Fruit fly (Drosophila melanogaster) whole organism, embryonic: ENCODE measurements around the gene Nin.

ENCODE experiments used
- Awh ChIP-seq: fragments of 200-800 bp; sonication (Bioruptor generic); IDR thresholded peaks from 2 replicates; pipeline ENCODE4, ENCODE4 v1.3.6; 2022; ENCODE audit warnings: missing biosample characterization, missing genetic modification characterization
- Blimp-1 ChIP-seq: fragments of 200-800 bp; sonication (Bioruptor generic); optimal IDR thresholded peaks from 3 replicates; lab custom pipeline; 2018; ENCODE audit warnings: missing biosample characterization, missing genetic modification characterization, mild to moderate bottlenecking, moderate library complexity, missing genetic modification reagents
- CG10979 ChIP-seq: fragments of 200-800 bp; sonication (Bioruptor generic); optimal IDR thresholded peaks from 2 replicates; lab custom pipeline; 2018; ENCODE audit warnings: missing biosample characterization, mild to moderate bottlenecking, missing genetic modification characterization, moderate library complexity
- CG11504 ChIP-seq: fragments of 200-800 bp; sonication (Bioruptor generic); optimal IDR thresholded peaks from 3 replicates; lab custom pipeline; 2019; ENCODE audit warnings: missing biosample characterization, mild to moderate bottlenecking, missing genetic modification characterization, moderate library complexity
- CG11560 ChIP-seq: fragments of 200-800 bp; sonication (Bioruptor generic); IDR thresholded peaks from 3 replicates; pipeline ENCODE4 v1.3.6; 2022; ENCODE audit warnings: missing biosample characterization, missing genetic modification characterization
- CG1233 ChIP-seq: fragments of 200-800 bp; sonication (Bioruptor generic); optimal IDR thresholded peaks from 4 replicates; lab custom pipeline; 2018; ENCODE audit warnings: missing biosample characterization, mild to moderate bottlenecking, missing genetic modification characterization
- CG12744 ChIP-seq: fragments of 200-800 bp; sonication (Bioruptor generic); optimal IDR thresholded peaks from 2 replicates; lab custom pipeline; 2016; ENCODE audit warnings: missing biosample characterization, missing genetic modification characterization
- CG13287 ChIP-seq: fragments of 200-800 bp; sonication (Bioruptor generic); IDR thresholded peaks from 2 replicates; pipeline ENCODE4 v1.3.6; 2022; ENCODE audit warnings: missing biosample characterization, missing genetic modification characterization; ENCODE audit not compliant: partially characterized antibody
- CG13296 ChIP-seq: fragments of 200-800 bp; sonication (Bioruptor generic); optimal IDR thresholded peaks from 3 replicates; lab custom pipeline; 2018; ENCODE audit warnings: missing biosample characterization, mild to moderate bottlenecking, missing genetic modification characterization
- CG13624 ChIP-seq: fragments of 200-800 bp; sonication (Bioruptor generic); optimal IDR thresholded peaks from 2 replicates; lab custom pipeline; 2016; ENCODE audit warnings: missing biosample characterization, missing genetic modification characterization
- CG14014 ChIP-seq: fragments of 200-800 bp; sonication (Bioruptor generic); IDR thresholded peaks from 2 replicates; pipeline ENCODE4 v1.3.6; 2022; ENCODE audit warnings: missing biosample characterization, missing genetic modification characterization
- CG14965 ChIP-seq: fragments of 200-800 bp; sonication (Bioruptor generic); optimal IDR thresholded peaks from 2 replicates; lab custom pipeline; 2016; ENCODE audit warnings: missing biosample characterization, missing genetic modification characterization, borderline replicate concordance
- CG15696 ChIP-seq: fragments of 200-800 bp; sonication (Bioruptor generic); optimal IDR thresholded peaks from 2 replicates; lab custom pipeline; 2019; ENCODE audit warnings: missing biosample characterization, mild to moderate bottlenecking, missing genetic modification characterization, moderate library complexity
- CG16815 ChIP-seq: fragments of 200-800 bp; sonication (Bioruptor generic); optimal IDR thresholded peaks from 3 replicates; lab custom pipeline; 2017; ENCODE audit warnings: missing biosample characterization, mild to moderate bottlenecking, missing genetic modification characterization
- CG18599 ChIP-seq: fragments of 200-800 bp; sonication (Bioruptor generic); optimal IDR thresholded peaks from 3 replicates; lab custom pipeline; 2017; ENCODE audit warnings: missing biosample characterization, missing genetic modification characterization, mild to moderate bottlenecking, moderate library complexity, missing genetic modification reagents
- CG30431 ChIP-seq: fragments of 200-800 bp; sonication (Bioruptor generic); optimal IDR thresholded peaks from 2 replicates; lab custom pipeline; 2017; ENCODE audit warnings: missing biosample characterization, missing genetic modification characterization
- CG4707 ChIP-seq: fragments of 200-800 bp; sonication (Bioruptor generic); optimal IDR thresholded peaks from 2 replicates; lab custom pipeline; 2018; ENCODE audit warnings: missing biosample characterization, mild to moderate bottlenecking, missing genetic modification characterization, moderate library complexity
- CG4820 ChIP-seq: fragments of 200-800 bp; sonication (Bioruptor generic); optimal IDR thresholded peaks from 3 replicates; lab custom pipeline; 2016; ENCODE audit warnings: missing biosample characterization, missing genetic modification characterization
- CG7556 ChIP-seq: fragments of 200-800 bp; sonication (Bioruptor generic); optimal IDR thresholded peaks from 2 replicates; lab custom pipeline; 2017; ENCODE audit warnings: missing biosample characterization, mild to moderate bottlenecking, missing genetic modification characterization
- CG7987 ChIP-seq: fragments of 200-800 bp; sonication (Bioruptor generic); optimal IDR thresholded peaks from 2 replicates; lab custom pipeline; 2018; ENCODE audit warnings: missing biosample characterization, mild to moderate bottlenecking, missing genetic modification characterization, moderate library complexity
- CG8388 ChIP-seq: fragments of 200-800 bp; sonication (Bioruptor generic); optimal IDR thresholded peaks from 2 replicates; lab custom pipeline; 2019; ENCODE audit warnings: missing biosample characterization, mild to moderate bottlenecking, missing genetic modification characterization, moderate library complexity
- Chrac-16 ChIP-seq: fragments of 200-800 bp; sonication (Bioruptor generic); optimal IDR thresholded peaks from 3 replicates; lab custom pipeline; 2016; ENCODE audit warnings: missing biosample characterization, missing genetic modification characterization
- CkIIα-i1 ChIP-seq: fragments of 200-800 bp; sonication (Bioruptor generic); IDR thresholded peaks from 2 replicates; pipeline ENCODE4 v1.3.6; 2022; ENCODE audit warnings: missing biosample characterization, missing genetic modification characterization
- CoRest ChIP-seq: fragments of 200-800 bp; sonication (Bioruptor generic); optimal IDR thresholded peaks from 3 replicates; lab custom pipeline; 2018; ENCODE audit warnings: missing biosample characterization, mild to moderate bottlenecking, missing genetic modification characterization, moderate library complexity
- MBD-R2 ChIP-seq: fragments of 200-800 bp; sonication (Bioruptor generic); IDR thresholded peaks from 2 replicates; pipeline ENCODE4 v1.3.6; 2022; ENCODE audit warnings: missing biosample characterization, missing genetic modification characterization
- Oli ChIP-seq: fragments of 200-800 bp; sonication (Bioruptor generic); optimal IDR thresholded peaks from 2 replicates; lab custom pipeline; 2018; ENCODE audit warnings: missing biosample characterization, mild to moderate bottlenecking, missing genetic modification characterization, moderate library complexity
- Sry-δ ChIP-seq: fragments of 200-800 bp; sonication (Bioruptor generic); optimal IDR thresholded peaks from 2 replicates; lab custom pipeline; 2016; ENCODE audit warnings: missing biosample characterization, missing genetic modification characterization
- Stat92E ChIP-seq, 3 experiments: fragments of >200 bp in 2 of 3; fragments of 200-800 bp in 1 of 3; sonication (Bioruptor generic) in 1 of 3; optimal IDR thresholded peaks; 2 replicates each; lab custom pipeline; 2017 to 2019; ENCODE audit warnings: missing biosample characterization in 3 of 3, missing genetic modification characterization in 3 of 3, mild to moderate bottlenecking in 1 of 3, moderate library complexity in 1 of 3
- YL-1 ChIP-seq: fragments of 200-800 bp; sonication (Bioruptor generic); optimal IDR thresholded peaks from 3 replicates; lab custom pipeline; 2017; ENCODE audit warnings: missing biosample characterization, mild to moderate bottlenecking, missing genetic modification characterization
- ash1 ChIP-seq: fragments of 200-800 bp; sonication (Bioruptor generic); optimal IDR thresholded peaks from 2 replicates; lab custom pipeline; 2018; ENCODE audit warnings: missing biosample characterization, mild to moderate bottlenecking, missing genetic modification characterization
- chif ChIP-seq, 2 experiments: fragments of 200-800 bp; sonication (Bioruptor generic); optimal IDR thresholded peaks; 3 replicates each; lab custom pipeline; 2016; ENCODE audit warnings: missing biosample characterization in 2 of 2, missing genetic modification characterization in 2 of 2
- chn ChIP-seq: fragments of 200-800 bp; sonication (Bioruptor generic); optimal IDR thresholded peaks from 2 replicates; lab custom pipeline; 2016; ENCODE audit warnings: missing biosample characterization, missing genetic modification characterization
- crc ChIP-seq: fragments of 200-800 bp; sonication (Bioruptor generic); optimal IDR thresholded peaks from 2 replicates; lab custom pipeline; 2016; ENCODE audit warnings: missing biosample characterization, missing genetic modification characterization
- dimm ChIP-seq: fragments of 200-800 bp; sonication (Bioruptor generic); IDR thresholded peaks from 2 replicates; pipeline ENCODE4 v1.3.6; 2022; ENCODE audit warnings: missing biosample characterization, missing genetic modification characterization
- disco-r ChIP-seq: fragments of 200-800 bp; sonication (Bioruptor generic); optimal IDR thresholded peaks from 2 replicates; lab custom pipeline; 2016; ENCODE audit warnings: missing biosample characterization, missing genetic modification characterization
- dmrt99B ChIP-seq: fragments of 200-800 bp; sonication (Bioruptor generic); optimal IDR thresholded peaks from 2 replicates; lab custom pipeline; 2018; ENCODE audit warnings: missing biosample characterization, mild to moderate bottlenecking, missing genetic modification characterization, moderate library complexity
- exex ChIP-seq: fragments of 200-800 bp; sonication (Bioruptor generic); optimal IDR thresholded peaks from 4 replicates; lab custom pipeline; 2018; ENCODE audit warnings: missing biosample characterization, mild to moderate bottlenecking, missing genetic modification characterization, moderate library complexity
- hb ChIP-seq: fragments of 200-800 bp; sonication (Bioruptor generic); IDR thresholded peaks from 3 replicates; pipeline ENCODE4 v1.3.6; 2022; ENCODE audit warnings: missing biosample characterization, missing genetic modification characterization; ENCODE audit not compliant: partially characterized antibody
- klu ChIP-seq: fragments of 200-800 bp; sonication (Bioruptor generic); IDR thresholded peaks from 2 replicates; pipeline ENCODE4 v1.3.6; 2022; ENCODE audit warnings: missing biosample characterization, missing genetic modification characterization
- nau ChIP-seq: fragments of 200-800 bp; sonication (Bioruptor generic); optimal IDR thresholded peaks from 3 replicates; lab custom pipeline; 2017; ENCODE audit warnings: missing biosample characterization, mild to moderate bottlenecking, missing genetic modification characterization, missing genetic modification reagents
- odd ChIP-seq: fragments of 200-800 bp; sonication (Bioruptor generic); optimal IDR thresholded peaks from 2 replicates; lab custom pipeline; 2017; ENCODE audit warnings: missing biosample characterization, mild to moderate bottlenecking, missing genetic modification characterization
- pan ChIP-seq, 4 experiments: fragments of >200 bp in 3 of 4; fragments of 200-800 bp in 1 of 4; sonication (Bioruptor generic) in 1 of 4; optimal IDR thresholded peaks in 3 of 4; IDR thresholded peaks in 1 of 4; 2 replicates each; pipeline versions ENCODE4 v1.3.6 to Lab custom; 2017 to 2022; ENCODE audit warnings: missing biosample characterization in 2 of 4, missing genetic modification characterization in 2 of 4, mixed read lengths in 1 of 4
- peb ChIP-seq: fragments of 200-800 bp; sonication (Bioruptor generic); IDR thresholded peaks from 2 replicates; pipeline ENCODE4 v1.3.6; 2022; ENCODE audit warnings: missing biosample characterization, missing genetic modification characterization
- psq ChIP-seq: fragments of 200-800 bp; sonication (Bioruptor generic); optimal IDR thresholded peaks from 2 replicates; lab custom pipeline; 2017; ENCODE audit warnings: missing biosample characterization, missing genetic modification characterization
- rib ChIP-seq: fragments of 200-800 bp; sonication (Bioruptor generic); IDR thresholded peaks from 2 replicates; pipeline ENCODE4 v1.3.6; 2022; ENCODE audit warnings: missing biosample characterization, missing genetic modification characterization
- slou ChIP-seq: fragments of 200-800 bp; sonication (Bioruptor generic); optimal IDR thresholded peaks from 3 replicates; lab custom pipeline; 2016; ENCODE audit warnings: missing biosample characterization, missing genetic modification characterization
- sr ChIP-seq: fragments of 200-800 bp; sonication (Bioruptor generic); IDR thresholded peaks from 3 replicates; pipeline ENCODE4 v1.3.6; 2022; ENCODE audit warnings: missing biosample characterization, missing genetic modification characterization
- unc-4 ChIP-seq: fragments of 200-800 bp; sonication (Bioruptor generic); IDR thresholded peaks from 2 replicates; pipeline ENCODE4 v1.3.6; 2022; ENCODE audit warnings: missing biosample characterization, missing genetic modification characterization; ENCODE audit not compliant: partially characterized antibody
- zfh1 ChIP-seq: fragments of 200-800 bp; sonication (Bioruptor generic); IDR thresholded peaks from 3 replicates; pipeline ENCODE4 v1.3.6; 2022; ENCODE audit warnings: missing biosample characterization, missing genetic modification characterization

The Nin gene

DNA sequence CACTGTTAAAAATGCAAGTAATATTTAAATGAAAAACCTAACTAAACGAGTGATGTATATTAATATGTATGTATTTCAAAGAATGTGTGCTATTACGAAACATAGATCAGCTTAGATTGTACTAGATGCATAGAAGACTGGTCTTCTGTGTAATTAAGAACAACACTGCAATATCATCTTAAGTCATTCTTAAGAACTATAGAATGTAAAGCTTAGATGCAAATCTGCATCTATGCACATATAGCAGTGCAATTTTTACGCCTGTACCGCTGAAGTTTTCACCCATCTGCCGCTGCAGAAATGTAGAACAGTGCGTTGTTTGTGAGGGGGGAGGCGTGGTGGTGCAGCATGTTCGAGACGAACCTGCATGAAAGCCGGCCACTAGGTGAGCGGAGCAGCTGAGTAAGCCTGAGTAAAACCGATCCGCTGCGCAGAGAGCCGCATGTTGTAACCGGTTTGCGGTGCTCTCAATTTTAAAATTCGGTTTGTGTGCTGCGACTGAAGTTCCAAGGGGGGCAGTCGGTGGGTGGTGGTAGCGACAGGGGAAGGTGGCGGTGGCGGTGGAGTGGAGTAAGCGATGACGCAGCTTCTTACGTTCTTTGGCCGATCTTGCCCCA is 18.4 kb upstream of the Nin start (continued):
- no peak for TF ChIP-seq CG11560 (tag; lab: Robert Waterston, UW)
- no peak for TF ChIP-seq slou
- no peak for TF ChIP-seq CG13624 (GFP tag; lab: Kevin White, UChicago)
- TF ChIP-seq Chrac-16 (GFP tag; lab: Kevin White, UChicago) = no peak
- no peak for TF ChIP-seq nau
- no peak for TF ChIP-seq odd
- TF ChIP-seq CG14014 (GFP tag; lab: Robert Waterston, UW) = no peak
- no peak for TF ChIP-seq CG7556
- TF ChIP-seq Sry-δ (GFP tag; lab: Kevin White, UChicago) = no peak
- no peak for TF ChIP-seq hb (GFP tag; lab: Robert Waterston, UW)
- TF ChIP-seq psq (GFP tag; lab: Kevin White, UChicago) = no peak
- no peak for TF ChIP-seq CG15696 (tag; lab: Kevin White, UChicago)
- TF ChIP-seq chn (GFP tag; lab: Kevin White, UChicago) = no peak
- TF ChIP-seq dimm (GFP tag; lab: Robert Waterston, UW) = no peak
- no peak for TF ChIP-seq YL-1
- no peak for TF ChIP-seq crc
- TF ChIP-seq CG11504 (tag; lab: Kevin White, UChicago) = peak; percentile 29
- TF ChIP-seq Oli (tag; lab: Kevin White, UChicago) = peak; percentile 52
- no peak; the same call in 1 of the 2 replicates for TF ChIP-seq Awh
- no peak for TF ChIP-seq CG18599 (GFP tag; lab: Kevin White, UChicago)
- no peak for TF ChIP-seq pan (optimal IDR thresholded peaks at IDR 0.05; lab: Kevin White, UChicago)
- no peak for TF ChIP-seq pan (GFP tag; optimal IDR thresholded peaks at IDR 0.05 in 1 of 2, IDR thresholded peaks at IDR 0.05 in 1 of 2)
- no peak for TF ChIP-seq CG16815 (GFP tag; lab: Kevin White, UChicago)
- TF ChIP-seq unc-4 (GFP tag; lab: Robert Waterston, UW) = no peak
- no peak for TF ChIP-seq Stat92E (GFP tag; optimal IDR thresholded peaks at IDR 0.05; lab: Kevin White, UChicago)
- peak; percentile 8 for TF ChIP-seq CG4707 (GFP tag; lab: Kevin White, UChicago)
- peak; percentile 26 for TF ChIP-seq CG8388 (GFP tag; lab: Kevin White, UChicago)
- TF ChIP-seq CoRest (tag; lab: Kevin White, UChicago) = peak; percentile 35
- TF ChIP-seq CG14965 (GFP tag; lab: Kevin White, UChicago) = no peak
- TF ChIP-seq CG1233 = no peak
- TF ChIP-seq CG13296 = no peak
- TF ChIP-seq CG7987 = no peak
- TF ChIP-seq dmrt99B (tag; lab: Kevin White, UChicago) = no peak
- TF ChIP-seq disco-r (GFP tag; lab: Kevin White, UChicago) = no peak
- TF ChIP-seq CG4820 (GFP tag; lab: Kevin White, UChicago) = peak; percentile 38
- peak; percentile 72 for TF ChIP-seq Blimp-1 (GFP tag; lab: Kevin White, UChicago)
- peak; percentile 75 for TF ChIP-seq CG10979 (tag; lab: Kevin White, UChicago)
- TF ChIP-seq peb (GFP tag; lab: Robert Waterston, UW) = no peak
- peak; percentile 44; the same call in 1 of the 3 replicates for TF ChIP-seq zfh1 (GFP tag; lab: Robert Waterston, UW)
- no peak for TF ChIP-seq CG13287 (GFP tag; lab: Robert Waterston, UW)
- no peak for TF ChIP-seq exex (tag; lab: Kevin White, UChicago)
- no peak for TF ChIP-seq klu
- TF ChIP-seq CG12744 (GFP tag; lab: Kevin White, UChicago) = no peak
- no peak for TF ChIP-seq ash1
- TF ChIP-seq rib (GFP tag; lab: Robert Waterston, UW) = 0 out of 2 replicates have a peak, but pooled peaks have one; percentile 43
- no peak for TF ChIP-seq CG30431
- TF ChIP-seq chif (GFP tag; optimal IDR thresholded peaks at IDR 0.05; lab: Kevin White, UChicago) = peak in 1 of 2 experiments; percentile 9
- no peak for TF ChIP-seq CkIIα-i1 (GFP tag; lab: Robert Waterston, UW)
- no peak for TF ChIP-seq MBD-R2 (GFP tag; lab: Robert Waterston, UW)
- no peak for TF ChIP-seq sr (GFP tag; lab: Robert Waterston, UW)
